Worm (Caenorhabditis elegans) whole organism, midembryonic: ENCODE measurements around the gene gpx-3.

Experiments
- T22C8.4 ChIP-seq: fragments of 200-800 bp; sonication (Bioruptor generic); IDR thresholded peaks from 2 replicates; pipeline ENCODE4 v1.3.6; 2022; ENCODE audit warnings: missing genetic modification characterization, missing compliant biosample characterization
- cog-1 ChIP-seq: sonication (generic microtip); optimal IDR thresholded peaks from 2 replicates; lab custom pipeline; 2016; ENCODE audit warnings: missing genetic modification characterization, missing compliant biosample characterization
- flt-1 ChIP-seq: fragments of 200-800 bp; sonication (Bioruptor generic); IDR thresholded peaks from 2 replicates; pipeline ENCODE4 v1.3.6; 2022; ENCODE audit warnings: missing genetic modification characterization, missing compliant biosample characterization
- med-1 ChIP-seq: sonication (generic microtip); optimal IDR thresholded peaks from 2 replicates; lab custom pipeline; 2017; ENCODE audit warnings: missing genetic modification characterization, mild to moderate bottlenecking, missing compliant biosample characterization, antibody characterized with exemption, missing genetic modification reagents; ENCODE audit not compliant: insufficient read depth
- ref-1 ChIP-seq: fragments of 200-800 bp; sonication (Bioruptor generic); conservative IDR thresholded peaks from 2 replicates; pipeline ENCODE4 v1.3.6; 2022; ENCODE audit warnings: missing genetic modification reagents, missing genetic modification characterization, missing compliant biosample characterization
- ztf-23 ChIP-seq: fragments of 200-800 bp; sonication (Bioruptor generic); IDR thresholded peaks from 2 replicates; pipeline ENCODE4 v1.3.6; 2022; ENCODE audit warnings: missing genetic modification reagents, missing genetic modification characterization, missing compliant biosample characterization
- ztf-29 ChIP-seq: fragments of 200-800 bp; sonication (Bioruptor generic); IDR thresholded peaks from 2 replicates; pipeline ENCODE4 v1.3.6; 2022; ENCODE audit warnings: missing genetic modification reagents, missing genetic modification characterization, missing compliant biosample characterization

DNA sequence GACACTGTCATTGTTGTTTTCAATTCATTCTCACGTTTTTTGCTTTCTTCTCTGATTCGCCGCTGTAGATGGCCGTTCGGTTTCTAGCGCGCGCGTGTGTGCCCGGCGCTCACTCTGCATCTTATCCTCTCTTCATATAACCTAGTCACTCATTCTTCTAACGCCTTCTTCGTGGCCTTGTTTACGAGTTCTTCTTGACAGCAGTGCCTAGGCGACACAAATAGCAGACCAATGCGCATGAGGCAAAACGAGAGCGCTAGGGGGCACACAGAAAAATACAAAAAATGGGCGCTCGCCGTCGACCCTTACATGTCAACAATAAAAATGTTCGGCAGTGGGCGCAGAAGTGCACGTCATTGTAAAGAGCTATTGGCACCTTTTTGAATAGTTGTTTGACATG lies 36.6 kb upstream of the gpx-3 start:
- TF ChIP-seq flt-1 (GFP tag; lab: Robert Waterston, UW) = no peak
- TF ChIP-seq ztf-29 (GFP tag; lab: Robert Waterston, UW) = no peak
- TF ChIP-seq med-1 (GFP tag; lab: Kevin White, UChicago) = no peak
- TF ChIP-seq ref-1 (GFP tag; lab: Robert Waterston, UW) = no peak
- no peak for TF ChIP-seq ztf-23 (GFP tag; lab: Robert Waterston, UW)
- TF ChIP-seq cog-1 (tag; lab: Kevin White, UChicago) = no peak
- no peak for TF ChIP-seq T22C8.4 (GFP tag; lab: Robert Waterston, UW)
